Worm (Caenorhabditis elegans) whole organism, mixed stage, embryonic: ENCODE data around the gene str-47.

Source experiments
- M03D4.4 ChIP-seq: sonication (generic microtip); optimal IDR thresholded peaks from 2 replicates; lab custom pipeline; 2017; ENCODE audit warnings: mild to moderate bottlenecking, missing genetic modification characterization, missing compliant biosample characterization
- blmp-1 ChIP-seq: fragments of 150-350 bp; optimal IDR thresholded peaks from 2 replicates; lab custom pipeline; 2014; ENCODE audit warnings: missing biosample characterization, missing genetic modification characterization
- ceh-39 ChIP-seq: fragments of 150-350 bp; optimal IDR thresholded peaks from 2 replicates; lab custom pipeline; 2014; ENCODE audit warnings: missing biosample characterization, missing genetic modification characterization
- ceh-43 ChIP-seq: fragments of 200-800 bp; sonication (Bioruptor generic); optimal IDR thresholded peaks from 2 replicates; lab custom pipeline; 2018; ENCODE audit warnings: mild to moderate bottlenecking, missing genetic modification characterization, moderate library complexity, missing compliant biosample characterization
- ces-1 ChIP-seq: fragments of 150-350 bp; optimal IDR thresholded peaks from 2 replicates; lab custom pipeline; 2014; ENCODE audit warnings: missing biosample characterization, missing genetic modification reagents, missing genetic modification characterization
- cnd-1 ChIP-seq: fragments of 200-800 bp; sonication (Bioruptor generic); optimal IDR thresholded peaks from 2 replicates; lab custom pipeline; 2018; ENCODE audit warnings: mild to moderate bottlenecking, missing genetic modification characterization, missing compliant biosample characterization
- drap-1 ChIP-seq: fragments of 200-800 bp; sonication (Bioruptor generic); optimal IDR thresholded peaks from 3 replicates; lab custom pipeline; 2018; ENCODE audit warnings: mild to moderate bottlenecking, missing genetic modification characterization, missing compliant biosample characterization
- elt-3 ChIP-seq: fragments of 150-350 bp; optimal IDR thresholded peaks from 2 replicates; lab custom pipeline; 2014; ENCODE audit warnings: missing biosample characterization, missing genetic modification characterization
- flh-1 ChIP-seq: fragments of 200-800 bp; sonication (Bioruptor generic); optimal IDR thresholded peaks from 2 replicates; lab custom pipeline; 2018; ENCODE audit warnings: mild to moderate bottlenecking, missing genetic modification characterization, moderate library complexity, missing compliant biosample characterization
- ham-2 ChIP-seq: fragments of 200-800 bp; sonication (Bioruptor generic); optimal IDR thresholded peaks from 2 replicates; lab custom pipeline; 2018; ENCODE audit warnings: mild to moderate bottlenecking, missing genetic modification characterization, missing compliant biosample characterization
- hlh-1 ChIP-seq: fragments of 150-350 bp; optimal IDR thresholded peaks from 2 replicates; lab custom pipeline; 2014; ENCODE audit warnings: missing biosample characterization, missing genetic modification reagents, missing genetic modification characterization
- lin-13 ChIP-seq: fragments of 150-350 bp; optimal IDR thresholded peaks from 2 replicates; lab custom pipeline; 2014; ENCODE audit warnings: missing biosample characterization, missing genetic modification characterization
- lin-32 ChIP-seq: fragments of 200-800 bp; sonication (Bioruptor generic); optimal IDR thresholded peaks from 2 replicates; lab custom pipeline; 2018; ENCODE audit warnings: mild to moderate bottlenecking, missing genetic modification characterization, missing compliant biosample characterization
- lsy-2 ChIP-seq: fragments of 150-350 bp; optimal IDR thresholded peaks from 2 replicates; lab custom pipeline; 2014; ENCODE audit warnings: missing biosample characterization, missing genetic modification characterization
- mab-5 ChIP-seq: fragments of 150-350 bp; optimal IDR thresholded peaks from 2 replicates; lab custom pipeline; 2014; ENCODE audit warnings: missing biosample characterization, missing genetic modification characterization
- mep-1 ChIP-seq: fragments of 150-350 bp; optimal IDR thresholded peaks from 2 replicates; lab custom pipeline; 2017; ENCODE audit warnings: missing biosample characterization, missing genetic modification reagents, missing genetic modification characterization, inconsistent platforms
- mls-2 ChIP-seq: sonication (generic microtip); optimal IDR thresholded peaks from 2 replicates; lab custom pipeline; 2016; ENCODE audit warnings: mild to moderate bottlenecking, missing genetic modification characterization, moderate library complexity, missing compliant biosample characterization
- nhr-12 ChIP-seq: fragments of 150-350 bp; optimal IDR thresholded peaks from 2 replicates; lab custom pipeline; 2014; ENCODE audit warnings: missing biosample characterization, missing genetic modification characterization
- nhr-2 ChIP-seq: fragments of 150-350 bp; optimal IDR thresholded peaks from 2 replicates; lab custom pipeline; 2014; ENCODE audit warnings: missing biosample characterization, missing genetic modification characterization
- nhr-237 ChIP-seq: fragments of 150-350 bp; optimal IDR thresholded peaks from 2 replicates; lab custom pipeline; 2014; ENCODE audit warnings: missing biosample characterization, missing genetic modification characterization
- nhr-28 ChIP-seq: fragments of 150-350 bp; optimal IDR thresholded peaks from 2 replicates; lab custom pipeline; 2014; ENCODE audit warnings: missing biosample characterization, missing genetic modification characterization
- nhr-76 ChIP-seq: sonication (generic microtip); optimal IDR thresholded peaks from 2 replicates; lab custom pipeline; 2017; ENCODE audit warnings: missing biosample characterization, missing genetic modification characterization
- sem-2 ChIP-seq: fragments of 200-800 bp; sonication (Bioruptor generic); optimal IDR thresholded peaks from 2 replicates; lab custom pipeline; 2018; ENCODE audit warnings: mild to moderate bottlenecking, missing genetic modification characterization, missing compliant biosample characterization
- snpc-4 ChIP-seq: fragments of 150-350 bp; optimal IDR thresholded peaks from 2 replicates; lab custom pipeline; 2014; ENCODE audit warnings: missing biosample characterization, missing genetic modification characterization
- tbx-8 ChIP-seq: fragments of 200-800 bp; sonication (Bioruptor generic); optimal IDR thresholded peaks from 2 replicates; lab custom pipeline; 2018; ENCODE audit warnings: mild to moderate bottlenecking, missing genetic modification characterization, moderate library complexity, missing compliant biosample characterization
- unc-120 ChIP-seq: sonication (generic microtip); optimal IDR thresholded peaks from 2 replicates; lab custom pipeline; 2017; ENCODE audit warnings: missing genetic modification characterization, missing compliant biosample characterization; ENCODE audit not compliant: poor library complexity, severe bottlenecking
- unc-39 ChIP-seq: fragments of 150-350 bp; optimal IDR thresholded peaks from 2 replicates; lab custom pipeline; 2014; ENCODE audit warnings: missing biosample characterization, missing genetic modification characterization
- unc-62 ChIP-seq: fragments of 150-350 bp; optimal IDR thresholded peaks from 2 replicates; lab custom pipeline; 2014; ENCODE audit warnings: missing biosample characterization, missing genetic modification reagents, missing genetic modification characterization
- zip-8 ChIP-seq: fragments of 150-350 bp; optimal IDR thresholded peaks from 2 replicates; lab custom pipeline; 2014; ENCODE audit warnings: missing biosample characterization, missing genetic modification characterization
- ztf-11 ChIP-seq: fragments of 150-350 bp; optimal IDR thresholded peaks from 2 replicates; lab custom pipeline; 2014; ENCODE audit warnings: missing biosample characterization, missing genetic modification characterization

str-47 gene

ce11 chrV:7634657-7635056 lies 10.9 kb upstream of the str-47 start, which contains the start of gene srd-31:
Gene srd-31 (minus strand): TSS chrV:7634757.
- TF ChIP-seq nhr-76: no peak
- TF ChIP-seq ceh-39 (tag; lab: Kevin White, UChicago): no peak
- TF ChIP-seq zip-8 (tag; lab: Kevin White, UChicago): no peak
- TF ChIP-seq mab-5 (tag; lab: Kevin White, UChicago): no peak
- TF ChIP-seq nhr-2: no peak
- TF ChIP-seq unc-62 (GFP tag; lab: Kevin White, UChicago): no peak
- TF ChIP-seq mls-2 (tag; lab: Kevin White, UChicago): no peak
- TF ChIP-seq ces-1 (GFP tag; lab: Kevin White, UChicago): no peak
- TF ChIP-seq elt-3 (tag; lab: Kevin White, UChicago): no peak
- no peak for TF ChIP-seq flh-1
- no peak for TF ChIP-seq drap-1 (GFP tag; lab: Kevin White, UChicago)
- no peak for TF ChIP-seq nhr-237
- no peak for TF ChIP-seq blmp-1 (tag; lab: Kevin White, UChicago)
- no peak for TF ChIP-seq mep-1 (tag; lab: Kevin White, UChicago)
- no peak for TF ChIP-seq ceh-43 (GFP tag; lab: Kevin White, UChicago)
- no peak for TF ChIP-seq unc-120 (tag; lab: Kevin White, UChicago)
- no peak for TF ChIP-seq sem-2 (GFP tag; lab: Kevin White, UChicago)
- no peak for TF ChIP-seq snpc-4 (tag; lab: Kevin White, UChicago)

- no peak for TF ChIP-seq cnd-1 (tag; lab: Kevin White, UChicago)
- no peak for TF ChIP-seq ceh-39 (tag; lab: Kevin White, UChicago)
Observed at ce11 chrV:7635469-7635868, 10.1 kb upstream of the str-47 start, which contains the start of gene srd-29. Gene srd-29 (plus strand): TSS chrV:7635769.

ce11 chrV:7637801-7638200 lies 7.8 kb upstream of the str-47 start, which contains the start of gene clec-45:
Gene clec-45 (plus strand): TSS chrV:7638101.
- TF ChIP-seq blmp-1 (tag; lab: Kevin White, UChicago): no peak
- TF ChIP-seq mep-1 (tag; lab: Kevin White, UChicago): no peak
- TF ChIP-seq mls-2 (tag; lab: Kevin White, UChicago): no peak
- TF ChIP-seq cnd-1 (tag; lab: Kevin White, UChicago): no peak
- TF ChIP-seq unc-39: no peak
- no peak for TF ChIP-seq lsy-2 (tag; lab: Kevin White, UChicago)
- TF ChIP-seq hlh-1 (tag; lab: Kevin White, UChicago): no peak
- TF ChIP-seq nhr-28 (tag; lab: Kevin White, UChicago): no peak
- TF ChIP-seq flh-1: no peak
- TF ChIP-seq unc-62 (GFP tag; lab: Kevin White, UChicago): no peak
- TF ChIP-seq nhr-237: no peak
- TF ChIP-seq elt-3 (tag; lab: Kevin White, UChicago): no peak
- TF ChIP-seq snpc-4 (tag; lab: Kevin White, UChicago): no peak

ce11 chrV:7639356-7639755 lies 6.2 kb upstream of the str-47 start:
- TF ChIP-seq snpc-4 (tag; lab: Kevin White, UChicago) (no peak), unc-120 (tag; lab: Kevin White, UChicago) (no peak), ces-1 (GFP tag; lab: Kevin White, UChicago) (no peak), flh-1 (no peak), nhr-12 (no peak), lin-32 (GFP tag; lab: Kevin White, UChicago) (no peak), ham-2 (GFP tag; lab: Kevin White, UChicago) (no peak), mls-2 (tag; lab: Kevin White, UChicago) (no peak), nhr-28 (tag; lab: Kevin White, UChicago) (no peak), lsy-2 (tag; lab: Kevin White, UChicago) (no peak), lin-13 (tag; lab: Kevin White, UChicago) (no peak), tbx-8 (no peak), sem-2 (GFP tag; lab: Kevin White, UChicago) (no peak), ceh-39 (tag; lab: Kevin White, UChicago) (no peak), hlh-1 (tag; lab: Kevin White, UChicago) (no peak), blmp-1 (tag; lab: Kevin White, UChicago) (no peak)

ce11 chrV:7639787-7640186 lies 5.8 kb upstream of the str-47 start, which contains the start of gene F07C4.10:
Gene F07C4.10 (minus strand): TSS chrV:7639887.
- TF ChIP-seq flh-1 (no peak), unc-62 (GFP tag; lab: Kevin White, UChicago) (no peak), zip-8 (tag; lab: Kevin White, UChicago) (no peak), lin-13 (tag; lab: Kevin White, UChicago) (no peak), nhr-28 (tag; lab: Kevin White, UChicago) (no peak), mep-1 (tag; lab: Kevin White, UChicago) (no peak), nhr-76 (no peak), M03D4.4 (no peak), ces-1 (GFP tag; lab: Kevin White, UChicago) (no peak), ceh-39 (tag; lab: Kevin White, UChicago) (no peak), drap-1 (GFP tag; lab: Kevin White, UChicago) (no peak), unc-39 (no peak), sem-2 (GFP tag; lab: Kevin White, UChicago) (no peak), lsy-2 (tag; lab: Kevin White, UChicago) (no peak), unc-120 (tag; lab: Kevin White, UChicago) (no peak), blmp-1 (tag; lab: Kevin White, UChicago) (no peak), nhr-237 (no peak), nhr-12 (no peak), ztf-11 (no peak)
